Fruit fly (Drosophila melanogaster) whole organism: ENCODE data around the gene CG43407.

Source experiments
- Dll ChIP-seq: fragments of >200 bp; optimal IDR thresholded peaks from 2 replicates; lab custom pipeline; 2017
- EcR ChIP-seq, 2 experiments: fragments of >200 bp; optimal IDR thresholded peaks; 2 replicates each; lab custom pipeline; 2017; ENCODE audit warnings: missing biosample characterization in 2 of 2, missing genetic modification characterization in 2 of 2, missing genetic modification reagents in 2 of 2
- pan ChIP-seq: fragments of >200 bp; optimal IDR thresholded peaks from 2 replicates; lab custom pipeline; 2017
- psq ChIP-seq: fragments of >200 bp; optimal IDR thresholded peaks from 2 replicates; lab custom pipeline; 2017
- usp ChIP-seq: fragments of >200 bp; optimal IDR thresholded peaks from 2 replicates; lab custom pipeline; 2017; ENCODE audit warnings: missing biosample characterization, missing genetic modification characterization, mixed read lengths

DNA sequence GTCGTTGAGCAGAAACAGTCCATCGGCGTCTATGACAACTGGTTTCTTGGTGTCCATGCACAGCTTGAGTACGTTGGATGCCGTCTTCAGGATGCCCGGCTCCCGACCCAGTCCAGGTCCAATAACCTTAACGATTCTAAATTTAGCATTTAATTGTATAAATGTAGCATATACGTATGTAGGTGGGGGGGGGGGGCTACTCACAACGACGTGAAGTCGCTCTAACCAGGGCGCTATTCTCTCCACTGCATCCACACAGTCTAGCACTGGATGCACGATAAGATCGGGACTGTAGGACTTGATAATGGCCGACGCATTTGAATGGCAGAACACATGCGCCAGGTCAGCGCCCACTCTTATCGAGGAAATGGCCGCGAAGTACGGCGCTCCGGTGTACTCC is 43.9 kb upstream of the CG43407 start:
- no peak for TF ChIP-seq Dll (lab: Kevin White, UChicago)
- TF ChIP-seq psq (lab: Kevin White, UChicago) = no peak
- TF ChIP-seq pan (lab: Kevin White, UChicago) = no peak
- TF ChIP-seq usp = no peak
- no peak for TF ChIP-seq EcR (GFP tag; optimal IDR thresholded peaks at IDR 0.05; lab: Kevin White, UChicago)
